Fruit fly (Drosophila melanogaster): ENCODE data around the gene IRSp53.

IRSp53 gene

dm6 chr3L:11107935-11108334, 27.9 kb upstream of the IRSp53 start, which contains the start of gene CG12522:
CG12522 (plus strand) TSS chr3L:11108235.
- TF ChIP-seq Mio (GFP tag; optimal IDR thresholded peaks at IDR 0.05) (no peak), CG32264 (GFP tag; optimal IDR thresholded peaks at IDR 0.05) (no peak), pan (optimal IDR thresholded peaks at IDR 0.05) (no peak), Jra (GFP tag; optimal IDR thresholded peaks at IDR 0.05) (no peak), Abd-B (GFP tag; optimal IDR thresholded peaks at IDR 0.05) (no peak), ey (GFP tag; optimal IDR thresholded peaks at IDR 0.05) (no peak), psq (GFP tag; optimal IDR thresholded peaks at IDR 0.05) (no peak), fru (GFP tag; optimal IDR thresholded peaks at IDR 0.05) (no peak), Dfd (GFP tag; optimal IDR thresholded peaks at IDR 0.05) (no peak)

dm6 chr3L:11109454-11109853, 26.4 kb upstream of the IRSp53 start, which contains the start of the genes CG34012 and emei:
CG34012 (minus strand) TSS chr3L:11109505.
emei (plus strand) TSS chr3L:11109690.
- no peak for TF ChIP-seq sage (GFP tag; optimal IDR thresholded peaks at IDR 0.05)
- no peak for TF ChIP-seq Dif (GFP tag; optimal IDR thresholded peaks at IDR 0.05; ENCODE audit: partially characterized antibody)
- no peak for TF ChIP-seq lola (GFP tag; optimal IDR thresholded peaks at IDR 0.05)
- TF ChIP-seq Hr78 (GFP tag; optimal IDR thresholded peaks at IDR 0.05) = no peak
- TF ChIP-seq Sp1 (GFP tag; optimal IDR thresholded peaks at IDR 0.05) = no peak
- TF ChIP-seq Abd-B (GFP tag; optimal IDR thresholded peaks at IDR 0.05) = no peak
- TF ChIP-seq ey (GFP tag; optimal IDR thresholded peaks at IDR 0.05) = no peak
- TF ChIP-seq Jra (GFP tag; optimal IDR thresholded peaks at IDR 0.05) = no peak
- no peak for TF ChIP-seq foxo (GFP tag; optimal IDR thresholded peaks at IDR 0.05)
- TF ChIP-seq OdsH (GFP tag; optimal IDR thresholded peaks at IDR 0.05) = no peak
- no peak for TF ChIP-seq HLH106 (tag; optimal IDR thresholded peaks at IDR 0.05)
- no peak for TF ChIP-seq tai (GFP tag; optimal IDR thresholded peaks at IDR 0.05)
- no peak for TF ChIP-seq Mio (GFP tag; optimal IDR thresholded peaks at IDR 0.05)
- no peak for TF ChIP-seq dsf (GFP tag; optimal IDR thresholded peaks at IDR 0.05; ENCODE audit: borderline replicate concordance)
- no peak for TF ChIP-seq h (GFP tag; optimal IDR thresholded peaks at IDR 0.05)
- TF ChIP-seq Hnf4 (GFP tag; optimal IDR thresholded peaks at IDR 0.05) = no peak

dm6 chr3L:11112427-11112826, 23.4 kb upstream of the IRSp53 start:
- TF ChIP-seq Dfd (GFP tag; optimal IDR thresholded peaks at IDR 0.05) = no peak
- TF ChIP-seq woc (GFP tag; optimal IDR thresholded peaks at IDR 0.05) = no peak
- no peak for TF ChIP-seq Rel (GFP tag; optimal IDR thresholded peaks at IDR 0.05)
- TF ChIP-seq Rel (tag; optimal IDR thresholded peaks at IDR 0.05) = no peak
- no peak for TF ChIP-seq CrebA (GFP tag; optimal IDR thresholded peaks at IDR 0.05; ENCODE audit: borderline replicate concordance)
- no peak for TF ChIP-seq sage (GFP tag; optimal IDR thresholded peaks at IDR 0.05)

- TF ChIP-seq sv (GFP tag; optimal IDR thresholded peaks at IDR 0.05) (no peak), h (GFP tag; optimal IDR thresholded peaks at IDR 0.05) (no peak), lola (GFP tag; optimal IDR thresholded peaks at IDR 0.05) (peak; percentile 6), rgr (GFP tag; optimal IDR thresholded peaks at IDR 0.05) (peak; percentile 19), Rel (GFP tag; optimal IDR thresholded peaks at IDR 0.05) (no peak), Rel (tag; optimal IDR thresholded peaks at IDR 0.05) (peak; percentile 79), Hnf4 (GFP tag; optimal IDR thresholded peaks at IDR 0.05) (peak; percentile 89), Hr83 (GFP tag; optimal IDR thresholded peaks at IDR 0.05; ENCODE audit: poor library complexity, severe bottlenecking) (peak; percentile 26), br (GFP tag; optimal IDR thresholded peaks at IDR 0.05) (peak; percentile 32), woc (GFP tag; optimal IDR thresholded peaks at IDR 0.05) (no peak), Vsx2 (GFP tag; optimal IDR thresholded peaks at IDR 0.05; ENCODE audit: partially characterized antibody) (no peak), OdsH (GFP tag; optimal IDR thresholded peaks at IDR 0.05) (no peak), Hr78 (GFP tag; optimal IDR thresholded peaks at IDR 0.05) (no peak), Mio (GFP tag; optimal IDR thresholded peaks at IDR 0.05) (no peak)
These were observed 22.4 kb upstream of the IRSp53 start, which contains the start of gene Sod1 for dm6 chr3L:11113198-11114197. Sod1 (minus strand) TSS chr3L:11113740.

dm6 chr3L:11117733-11118132, 18.1 kb upstream of the IRSp53 start:
- TF ChIP-seq Mio (GFP tag; optimal IDR thresholded peaks at IDR 0.05) = no peak
- no peak for TF ChIP-seq Dfd (GFP tag; optimal IDR thresholded peaks at IDR 0.05)
- TF ChIP-seq sage (GFP tag; optimal IDR thresholded peaks at IDR 0.05) = no peak
- TF ChIP-seq Myc (optimal IDR thresholded peaks at IDR 0.05) = no peak
- TF ChIP-seq Hnf4 (GFP tag; optimal IDR thresholded peaks at IDR 0.05) = no peak
- no peak for TF ChIP-seq usp (GFP tag; optimal IDR thresholded peaks at IDR 0.05)
- TF ChIP-seq brk (GFP tag; optimal IDR thresholded peaks at IDR 0.05) = no peak
- no peak for TF ChIP-seq CrebA (GFP tag; optimal IDR thresholded peaks at IDR 0.05; ENCODE audit: borderline replicate concordance)

All from whole organism, wandering third instar larva.